Comparison of ENCODE assay signal across 5 worm cellular contexts in genomic region chrIII:10646094-10646493, ce11.
TF ChIP-seq lines count a peak whose summit lies in the region.

Gene orc-4, plus strand, starts transcription at chrIII:10646170.

TF ChIP-seq in whole organism, L1 larva, 84 proteins besides CTCF, POLR2A, EP300 and RAD21 (continues in another document):
- TF ChIP-seq nhr-19 (GFP tag; conservative IDR thresholded peaks at IDR 0.05; lab: Robert Waterston, UW) (no peak), mef-2 (tag; optimal IDR thresholded peaks at IDR 0.05; lab: Kevin White, UChicago) (no peak), tlp-1 (tag; optimal IDR thresholded peaks at IDR 0.05; lab: Kevin White, UChicago) (no peak), ceh-82 (tag; optimal IDR thresholded peaks at IDR 0.05; lab: Kevin White, UChicago) (no peak), elt-2 (tag; optimal IDR thresholded peaks at IDR 0.05; lab: Kevin White, UChicago) (no peak), lin-35 (GFP tag; optimal IDR thresholded peaks at IDR 0.05; lab: Kevin White, UChicago) (peak; percentile 34 to 46), mdl-1 (tag; optimal IDR thresholded peaks at IDR 0.05; lab: Kevin White, UChicago) (no peak), alr-1 (tag; optimal IDR thresholded peaks at IDR 0.05; lab: Kevin White, UChicago; ENCODE audit: borderline replicate concordance) (no peak), swsn-7 (tag; optimal IDR thresholded peaks at IDR 0.05; lab: Kevin White, UChicago) (no peak), dpl-1 (GFP tag; optimal IDR thresholded peaks at IDR 0.05; lab: Kevin White, UChicago) (peak; percentile 20 to 54 (median 38)), xbp-1 (tag; optimal IDR thresholded peaks at IDR 0.05; lab: Kevin White, UChicago) (no peak), nhr-77 (tag; optimal IDR thresholded peaks at IDR 0.05; lab: Kevin White, UChicago) (no peak), ama-1 (optimal IDR thresholded peaks at IDR 0.05; lab: Kevin White, UChicago) (no peak), lsy-2 (tag; optimal IDR thresholded peaks at IDR 0.05; lab: Kevin White, UChicago) (peak; percentile 5 to 69), unc-30 (tag; optimal IDR thresholded peaks at IDR 0.05; lab: Kevin White, UChicago) (no peak), blmp-1 (tag; optimal IDR thresholded peaks at IDR 0.05; lab: Kevin White, UChicago) (peak; percentile 21), F16B12.6 (tag; optimal IDR thresholded peaks at IDR 0.05; lab: Kevin White, UChicago) (peak; percentile 34), efl-1 (optimal IDR thresholded peaks at IDR 0.05; lab: Kevin White, UChicago) (peak; percentile 15 to 33), efl-1 (GFP tag; optimal IDR thresholded peaks at IDR 0.05 in 1 of 2; lab: Kevin White, UChicago) (peak; percentile 7 to 33)

TF ChIP-seq in whole organism, L2 larva, 48 proteins besides CTCF, POLR2A, EP300 and RAD21:
- TF ChIP-seq lin-11 (tag; optimal IDR thresholded peaks at IDR 0.05; lab: Kevin White, UChicago) (no peak), C34F6.9 (tag; optimal IDR thresholded peaks at IDR 0.05; lab: Kevin White, UChicago) (peak; percentile 19), lin-13 (GFP tag; optimal IDR thresholded peaks at IDR 0.05; lab: Kevin White, UChicago) (no peak), lsy-2 (tag; optimal IDR thresholded peaks at IDR 0.05; lab: Kevin White, UChicago) (peak in 1 of 2 experiments; percentile 45)

TF ChIP-seq in whole organism, L3 larva, 47 proteins besides CTCF, POLR2A, EP300 and RAD21:
- TF ChIP-seq nhr-12 (tag; optimal IDR thresholded peaks at IDR 0.05; lab: Kevin White, UChicago) = no peak
- TF ChIP-seq ztf-11 (tag; optimal IDR thresholded peaks at IDR 0.05; lab: Kevin White, UChicago) = no peak
- no peak for TF ChIP-seq ceh-9 (tag; optimal IDR thresholded peaks at IDR 0.05; lab: Kevin White, UChicago)
- TF ChIP-seq fos-1 (tag; optimal IDR thresholded peaks at IDR 0.05; lab: Kevin White, UChicago) = no peak
- no peak for TF ChIP-seq elt-1 (tag; optimal IDR thresholded peaks at IDR 0.05; lab: Kevin White, UChicago)
- no peak for TF ChIP-seq eor-1 (tag; optimal IDR thresholded peaks at IDR 0.05; lab: Kevin White, UChicago)
- TF ChIP-seq daf-12 (tag; optimal IDR thresholded peaks at IDR 0.05; lab: Kevin White, UChicago) = no peak
- no peak for TF ChIP-seq unc-62 (GFP tag; optimal IDR thresholded peaks at IDR 0.05; lab: Kevin White, UChicago)
- peak; percentile 34 for TF ChIP-seq lin-15B (tag; optimal IDR thresholded peaks at IDR 0.05; lab: Kevin White, UChicago)
- TF ChIP-seq jun-1 (tag; optimal IDR thresholded peaks at IDR 0.05; lab: Kevin White, UChicago) = no peak
- no peak for TF ChIP-seq snpc-4 (tag; optimal IDR thresholded peaks at IDR 0.05; lab: Kevin White, UChicago)
- peak; percentile 6 for TF ChIP-seq pha-4 (tag; optimal IDR thresholded peaks at IDR 0.05; lab: Kevin White, UChicago)
- TF ChIP-seq nhr-237 (tag; optimal IDR thresholded peaks at IDR 0.05; lab: Kevin White, UChicago) = no peak
- TF ChIP-seq R02D3.7 (tag; optimal IDR thresholded peaks at IDR 0.05; lab: Kevin White, UChicago) = no peak

TF ChIP-seq in whole organism, L4 larva, 104 proteins besides CTCF, POLR2A, EP300 and RAD21:
- no peak for TF ChIP-seq tag-97 (GFP tag; IDR thresholded peaks at IDR 0.05; lab: Robert Waterston, UW)
- no peak for TF ChIP-seq T26A8.4 (GFP tag; IDR thresholded peaks at IDR 0.05; lab: Robert Waterston, UW)
- TF ChIP-seq daf-16 (GFP tag; optimal IDR thresholded peaks at IDR 0.05; lab: Kevin White, UChicago) = no peak
- TF ChIP-seq daf-16 (tag; optimal IDR thresholded peaks at IDR 0.05; lab: Kevin White, UChicago) = peak; percentile 16
- TF ChIP-seq dmd-9 (GFP tag; IDR thresholded peaks at IDR 0.05; lab: Robert Waterston, UW) = no peak
- TF ChIP-seq ceh-20 (GFP tag; IDR thresholded peaks at IDR 0.05; lab: Robert Waterston, UW) = no peak
- no peak for TF ChIP-seq zag-1 (tag; optimal IDR thresholded peaks at IDR 0.05; lab: Kevin White, UChicago)
- TF ChIP-seq ceh-62 (tag; optimal IDR thresholded peaks at IDR 0.05; lab: Kevin White, UChicago) = no peak
- no peak for TF ChIP-seq lin-39 (tag; optimal IDR thresholded peaks at IDR 0.05; lab: Kevin White, UChicago)
- TF ChIP-seq lin-38 (GFP tag; IDR thresholded peaks at IDR 0.05; lab: Robert Waterston, UW) = peak; percentile 84
- no peak for TF ChIP-seq Y5F2A.4 (GFP tag; optimal IDR thresholded peaks at IDR 0.05; lab: Kevin White, UChicago)
- TF ChIP-seq lsy-2 (tag; optimal IDR thresholded peaks at IDR 0.05; lab: Kevin White, UChicago) = peak in 1 of 2 experiments; percentile 16
- TF ChIP-seq nhr-76 (tag; optimal IDR thresholded peaks at IDR 0.05; lab: Kevin White, UChicago) = no peak
- TF ChIP-seq mes-2 (tag; optimal IDR thresholded peaks at IDR 0.05; lab: Kevin White, UChicago; ENCODE audit: poor library complexity, severe bottlenecking) = peak; percentile 37
- TF ChIP-seq snpc-4 (tag; optimal IDR thresholded peaks at IDR 0.05; lab: Kevin White, UChicago) = no peak

TF ChIP-seq in whole organism, young adult, 124 proteins besides CTCF, POLR2A, EP300 and RAD21:
- no peak for TF ChIP-seq C17E4.6 (GFP tag; IDR thresholded peaks at IDR 0.05; lab: Robert Waterston, UW)
- TF ChIP-seq madf-6 (GFP tag; IDR thresholded peaks at IDR 0.05; lab: Robert Waterston, UW) = no peak
- TF ChIP-seq zfh-2 (GFP tag; conservative IDR thresholded peaks at IDR 0.05; lab: Robert Waterston, UW) = no peak
- TF ChIP-seq F49E8.2 (tag; optimal IDR thresholded peaks at IDR 0.05; lab: Kevin White, UChicago; ENCODE audit: insufficient read depth) = peak; percentile 11
- no peak for TF ChIP-seq ztf-22 (GFP tag; optimal IDR thresholded peaks at IDR 0.05; lab: Kevin White, UChicago)
- no peak for TF ChIP-seq nhr-27 (tag; optimal IDR thresholded peaks at IDR 0.05; lab: Kevin White, UChicago)
- TF ChIP-seq F39B2.1 (GFP tag; IDR thresholded peaks at IDR 0.05; lab: Robert Waterston, UW) = no peak
- TF ChIP-seq nhr-179 (tag; optimal IDR thresholded peaks at IDR 0.05; lab: Kevin White, UChicago) = no peak
- no peak for TF ChIP-seq nfya-1 (tag; optimal IDR thresholded peaks at IDR 0.05; lab: Kevin White, UChicago; ENCODE audit: borderline replicate concordance, insufficient read depth)
- peak; percentile 75 for TF ChIP-seq mcd-1 (GFP tag; IDR thresholded peaks at IDR 0.05; lab: Robert Waterston, UW)
- no peak for TF ChIP-seq snpc-1.3 (tag; optimal IDR thresholded peaks at IDR 0.05; lab: Kevin White, UChicago; ENCODE audit: insufficient read depth)
- no peak for TF ChIP-seq lin-26 (GFP tag; IDR thresholded peaks at IDR 0.05; lab: Robert Waterston, UW)
- TF ChIP-seq him-1 (tag; optimal IDR thresholded peaks at IDR 0.05; lab: Kevin White, UChicago) = no peak
- 0 out of 2 replicates have a peak, but pooled peaks have one; percentile 33 for TF ChIP-seq Y95B8A.8 (GFP tag; IDR thresholded peaks at IDR 0.05; lab: Robert Waterston, UW)
- TF ChIP-seq D2030.7 (GFP tag; IDR thresholded peaks at IDR 0.05; lab: Robert Waterston, UW) = no peak
- TF ChIP-seq ztf-25 (GFP tag; IDR thresholded peaks at IDR 0.05; lab: Robert Waterston, UW) = no peak
- TF ChIP-seq nhr-80 (tag; optimal IDR thresholded peaks at IDR 0.05; lab: Kevin White, UChicago) = no peak
- no peak for TF ChIP-seq cebp-1 (GFP tag; IDR thresholded peaks at IDR 0.05; lab: Robert Waterston, UW)
- TF ChIP-seq cebp-1 (tag; optimal IDR thresholded peaks at IDR 0.05; lab: Kevin White, UChicago) = no peak
- TF ChIP-seq unc-62 (GFP tag; optimal IDR thresholded peaks at IDR 0.05; lab: Kevin White, UChicago) = no peak
- no peak for TF ChIP-seq snpc-4 (GFP tag; optimal IDR thresholded peaks at IDR 0.05; lab: Kevin White, UChicago)
- no peak for TF ChIP-seq snpc-4 (tag; optimal IDR thresholded peaks at IDR 0.05; lab: Kevin White, UChicago)
- TF ChIP-seq somi-1 (GFP tag; optimal IDR thresholded peaks at IDR 0.05; lab: Kevin White, UChicago) = no peak
- TF ChIP-seq dpl-1 (GFP tag; optimal IDR thresholded peaks at IDR 0.05; lab: Kevin White, UChicago) = no peak
- no peak for TF ChIP-seq hlh-26 (GFP tag; conservative IDR thresholded peaks at IDR 0.05; lab: Robert Waterston, UW)
- TF ChIP-seq nhr-120 (GFP tag; IDR thresholded peaks at IDR 0.05; lab: Robert Waterston, UW) = no peak
- TF ChIP-seq chd-7 (tag; optimal IDR thresholded peaks at IDR 0.05; lab: Kevin White, UChicago) = no peak
